Worm (Caenorhabditis elegans) whole organism, young adult: ENCODE data around the gene fbxa-67.

ENCODE experiments used
- B0035.1 ChIP-seq: sonication (generic microtip); optimal IDR thresholded peaks from 2 replicates; lab custom pipeline; 2016; ENCODE audit warnings: missing genetic modification characterization, mild to moderate bottlenecking, missing compliant biosample characterization, missing genotype, missing genetic modification reagents
- pbrm-1 ChIP-seq: fragments of 200-800 bp; sonication (Bioruptor generic); IDR thresholded peaks from 2 replicates; pipeline ENCODE4 v1.3.6; 2022; ENCODE audit warnings: missing genetic modification reagents, missing genetic modification characterization, missing compliant biosample characterization

ce11 chrIII:901600-902250, 48.7 kb downstream of the fbxa-67 start:
- TF ChIP-seq B0035.1 (no peak), pbrm-1 (GFP tag; lab: Robert Waterston, UW) (no peak)
